Worm (Caenorhabditis elegans): ENCODE measurements around the gene C14C11.2.

C14C11.2 gene

DNA sequence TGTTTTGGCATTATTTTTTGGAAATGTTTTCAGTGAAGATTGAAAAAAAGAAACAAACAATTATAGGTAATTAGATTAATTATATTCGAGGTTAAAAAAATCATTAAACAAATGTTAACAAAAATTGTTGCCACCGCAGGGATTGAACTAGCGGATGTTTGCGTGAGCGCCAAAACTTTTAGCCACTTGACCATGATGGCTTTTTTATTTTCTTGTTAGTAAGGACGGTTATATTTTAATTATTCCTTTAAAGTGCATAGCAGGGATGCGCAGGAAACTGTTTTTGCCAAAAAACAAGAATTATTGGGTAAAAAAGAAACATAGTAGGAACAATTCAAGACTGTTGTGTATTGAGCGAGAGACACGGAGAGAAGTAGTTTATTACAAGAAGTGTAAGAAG, 6.4 kb downstream of the C14C11.2 start (continued):
- TF ChIP-seq rcor-1 (GFP tag; IDR thresholded peaks at IDR 0.05) (peak; percentile 81), K12H6.12 (tag; optimal IDR thresholded peaks at IDR 0.05) (peak; percentile 3), madf-8 (GFP tag; conservative IDR thresholded peaks at IDR 0.05) (no peak; the same call in 1 of the 2 replicates), hsf-1 (GFP tag; IDR thresholded peaks at IDR 0.05) (peak; percentile 58; the same call in 1 of the 2 replicates), snpc-3.4 (tag; optimal IDR thresholded peaks at IDR 0.05) (peak; percentile 73), akir-1 (GFP tag; optimal IDR thresholded peaks at IDR 0.05) (no peak), dox-1 (GFP tag; IDR thresholded peaks at IDR 0.05) (0 out of 2 replicates have a peak, but pooled peaks have one; percentile 26), repo-1 (tag; optimal IDR thresholded peaks at IDR 0.05) (peak; percentile 79), bed-1 (GFP tag; IDR thresholded peaks at IDR 0.05) (no peak), Y67H2A.10 (GFP tag; conservative IDR thresholded peaks at IDR 0.05) (no peak), sdz-38 (tag; optimal IDR thresholded peaks at IDR 0.05) (no peak), aptf-2 (GFP tag; conservative IDR thresholded peaks at IDR 0.05) (no peak), Y79H2A.3 (GFP tag; conservative IDR thresholded peaks at IDR 0.05) (0 out of 2 replicates have a peak, but pooled peaks have one; percentile 34), ztf-26 (tag; optimal IDR thresholded peaks at IDR 0.05) (peak; percentile 33), egl-18 (GFP tag; IDR thresholded peaks at IDR 0.05) (no peak), D2030.7 (GFP tag; IDR thresholded peaks at IDR 0.05) (peak; percentile 73), lir-1 (GFP tag; conservative IDR thresholded peaks at IDR 0.05) (no peak), F49E8.2 (tag; optimal IDR thresholded peaks at IDR 0.05; ENCODE audit: insufficient read depth) (peak; percentile 72), mcd-1 (GFP tag; IDR thresholded peaks at IDR 0.05) (peak; percentile 28; the same call in 1 of the 2 replicates), egrh-3 (GFP tag; IDR thresholded peaks at IDR 0.05) (no peak), him-1 (tag; optimal IDR thresholded peaks at IDR 0.05) (peak; percentile 79), snpc-1.3 (tag; optimal IDR thresholded peaks at IDR 0.05; ENCODE audit: insufficient read depth) (peak; percentile 38), T07F8.4 (tag; optimal IDR thresholded peaks at IDR 0.05) (peak; percentile 36), C17E4.6 (GFP tag; IDR thresholded peaks at IDR 0.05) (no peak), tbx-9 (tag; optimal IDR thresholded peaks at IDR 0.05; ENCODE audit: borderline replicate concordance) (no peak), madf-6 (GFP tag; IDR thresholded peaks at IDR 0.05) (peak; percentile 81), die-1 (tag; optimal IDR thresholded peaks at IDR 0.05) (peak; percentile 82), lin-54 (GFP tag; optimal IDR thresholded peaks at IDR 0.05) (peak; percentile 76), bed-2 (GFP tag; IDR thresholded peaks at IDR 0.05) (no peak), pbrm-1 (GFP tag; IDR thresholded peaks at IDR 0.05) (peak; percentile 77), B0261.1 (tag; optimal IDR thresholded peaks at IDR 0.05) (peak; percentile 70), ceh-40 (GFP tag; IDR thresholded peaks at IDR 0.05) (peak; percentile 88), ceh-79 (tag; optimal IDR thresholded peaks at IDR 0.05) (peak; percentile 56), tlf-1 (GFP tag; optimal IDR thresholded peaks at IDR 0.05) (peak; percentile 27), ztf-22 (GFP tag; optimal IDR thresholded peaks at IDR 0.05) (no peak), hmg-20 (GFP tag; IDR thresholded peaks at IDR 0.05) (peak; percentile 80; the same call in 1 of the 2 replicates), F55B11.4 (tag; optimal IDR thresholded peaks at IDR 0.05; ENCODE audit: borderline replicate concordance, insufficient read depth) (no peak), atf-7 (tag; optimal IDR thresholded peaks at IDR 0.05) (peak; percentile 77), Y56A3A.18 (GFP tag; IDR thresholded peaks at IDR 0.05) (peak; percentile 60; the same call in 1 of the 2 replicates)

- TF ChIP-seq pbrm-1 (GFP tag; IDR thresholded peaks at IDR 0.05) = no peak
- no peak for TF ChIP-seq lsy-27 (tag; optimal IDR thresholded peaks at IDR 0.05; ENCODE audit: borderline replicate concordance, insufficient read depth)
- TF ChIP-seq Y95B8A.8 (GFP tag; IDR thresholded peaks at IDR 0.05) = no peak
- no peak for TF ChIP-seq zim-3 (tag; optimal IDR thresholded peaks at IDR 0.05)
- TF ChIP-seq nhr-80 (tag; optimal IDR thresholded peaks at IDR 0.05) = no peak
- TF ChIP-seq hlh-12 (tag; optimal IDR thresholded peaks at IDR 0.05) = no peak
- TF ChIP-seq T26A5.8 (tag; optimal IDR thresholded peaks at IDR 0.05) = no peak
- TF ChIP-seq hmg-20 (GFP tag; IDR thresholded peaks at IDR 0.05) = no peak
- no peak for TF ChIP-seq lir-1 (GFP tag; conservative IDR thresholded peaks at IDR 0.05)
- no peak for TF ChIP-seq athp-1 (tag; optimal IDR thresholded peaks at IDR 0.05)
- TF ChIP-seq mel-28 (tag; optimal IDR thresholded peaks at IDR 0.05; ENCODE audit: borderline replicate concordance) = no peak
- no peak for TF ChIP-seq snpc-4 (GFP tag; optimal IDR thresholded peaks at IDR 0.05)
- no peak for TF ChIP-seq snpc-4 (tag; optimal IDR thresholded peaks at IDR 0.05)
- no peak for TF ChIP-seq attf-5 (GFP tag; optimal IDR thresholded peaks at IDR 0.05)
- TF ChIP-seq egrh-3 (GFP tag; IDR thresholded peaks at IDR 0.05) = no peak
Observed at ce11 chrV:5668968-5669367, 8.0 kb downstream of the C14C11.2 start.

Data from whole organism, young adult.